Fruit fly (Drosophila melanogaster) ovary, adult (tissue): ENCODE measurements around the gene BNIP3.
"Not testable (repeated sequence)": the region's sequence is repeated elsewhere in the genome, so short reads cannot be mapped to it uniquely, and the experiment has no call there.

Experiments
- CG17801 ChIP-seq: fragments of 200-800 bp; optimal IDR thresholded peaks from 2 replicates; lab custom pipeline; 2019; ENCODE audit warnings: missing biosample characterization, mild to moderate bottlenecking, missing genetic modification characterization, moderate library complexity; ENCODE audit not compliant: partially characterized antibody

BNIP3 gene

DNA sequence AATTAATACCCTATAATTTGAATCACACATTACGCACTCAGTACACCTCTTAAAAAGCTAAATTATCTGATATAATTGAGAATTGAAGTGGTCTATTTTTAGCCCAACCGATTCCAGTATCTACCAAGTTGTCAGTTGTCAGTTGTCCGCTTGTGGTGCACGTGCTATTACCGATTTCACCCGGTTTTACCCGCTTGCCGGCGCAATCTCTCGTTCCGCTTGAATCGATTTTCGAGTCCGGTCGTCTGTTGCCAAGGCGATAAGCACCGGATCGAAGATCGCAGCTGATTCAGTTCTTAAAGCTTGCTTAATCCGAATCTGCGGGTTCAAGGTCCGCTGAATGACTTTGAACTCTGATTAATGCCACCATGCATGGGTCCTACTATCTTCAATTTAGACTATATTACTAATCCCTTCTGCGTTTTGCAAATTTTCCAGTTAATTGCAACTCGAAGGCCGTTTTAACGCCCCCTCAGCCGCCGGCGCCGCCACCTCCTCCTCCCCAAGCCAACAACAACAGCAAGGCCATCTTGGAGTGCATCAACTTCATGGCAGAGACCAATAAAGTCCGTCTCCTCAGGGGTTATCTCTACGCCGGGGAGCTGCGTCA is 7.6 kb downstream of the BNIP3 start:
- TF ChIP-seq CG17801 (GFP tag; lab: Kevin White, UChicago), result no peak

- TF ChIP-seq CG17801 (GFP tag; lab: Kevin White, UChicago), result peak; percentile 72
These were observed 9.9 kb downstream of the BNIP3 start for dm6 chr3L:20509121-20509934.

- peak; percentile 85 for TF ChIP-seq CG17801 (GFP tag; lab: Kevin White, UChicago)
These were observed 11.0 kb downstream of the BNIP3 start for dm6 chr3L:20508136-20508635.

DNA sequence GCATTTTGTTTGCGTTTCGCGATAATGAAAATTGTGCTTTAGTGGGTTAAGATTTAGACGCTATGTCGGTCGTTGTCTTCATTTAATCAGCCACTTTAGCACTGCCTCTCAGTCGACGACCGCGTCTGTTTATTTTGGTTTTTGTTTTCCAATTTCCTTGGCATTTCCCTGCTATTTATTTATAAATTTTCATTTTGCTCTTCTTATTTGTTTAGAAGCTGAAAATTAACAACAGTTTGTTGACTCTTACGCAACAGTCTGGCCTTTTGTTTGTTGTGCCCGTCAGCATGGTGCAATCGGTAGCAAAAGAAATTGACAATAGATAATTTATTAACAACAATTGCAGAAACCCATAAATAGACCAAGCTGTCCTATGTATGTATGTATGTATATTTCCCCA is 11.6 kb downstream of the BNIP3 start:
- TF ChIP-seq CG17801 (GFP tag; lab: Kevin White, UChicago), result no peak

DNA sequence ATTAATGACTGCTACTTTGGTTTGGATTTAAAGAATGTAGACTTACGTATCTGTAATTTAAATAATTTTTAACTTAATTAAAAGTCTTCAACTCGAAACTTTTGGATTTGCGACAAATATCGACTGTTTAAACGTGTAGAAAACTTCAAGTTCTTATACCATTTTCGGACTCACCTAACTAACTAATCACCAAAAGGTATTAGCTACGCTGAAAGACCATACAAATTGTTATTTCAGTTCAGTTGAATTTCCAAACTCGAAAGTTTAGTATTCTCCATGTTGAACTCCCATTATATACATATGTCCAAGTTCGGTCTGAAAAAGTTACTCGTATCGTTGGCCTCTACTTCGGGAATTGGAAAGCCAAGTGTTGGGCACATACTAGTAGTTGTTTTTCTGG is 13.5 kb downstream of the BNIP3 start, which contains the start of gene CG5078:
Gene CG5078, plus strand, starts transcription at position 301 of the 400 bp plus-strand sequence.
- TF ChIP-seq CG17801 (GFP tag; lab: Kevin White, UChicago), result no peak

- TF ChIP-seq CG17801 (GFP tag; lab: Kevin White, UChicago), result not testable (repeated sequence)
These were observed 15.3 kb downstream of the BNIP3 start, which contains the start of gene CG17637 for dm6 chr3L:20503886-20504285. Gene CG17637 (plus strand): TSS chr3L:20504186.

dm6 chr3L:20503256-20503655 is 15.9 kb downstream of the BNIP3 start:
- no peak for TF ChIP-seq CG17801 (GFP tag; lab: Kevin White, UChicago)

dm6 chr3L:20499536-20499935 is 19.7 kb downstream of the BNIP3 start, which contains the start of gene CG18281:
Gene CG18281 (plus strand): TSS chr3L:20499836.
- not testable (repeated sequence) for TF ChIP-seq CG17801 (GFP tag; lab: Kevin White, UChicago)

- no peak for TF ChIP-seq CG17801 (GFP tag; lab: Kevin White, UChicago)
These were observed 21.0 kb downstream of the BNIP3 start for dm6 chr3L:20498204-20498603.

dm6 chr3L:20497124-20497996 is 21.8 kb downstream of the BNIP3 start, which contains the start of gene CG32425:
Gene CG32425 (plus strand): TSS chr3L:20497323.
- TF ChIP-seq CG17801 (GFP tag; lab: Kevin White, UChicago), result no peak

DNA sequence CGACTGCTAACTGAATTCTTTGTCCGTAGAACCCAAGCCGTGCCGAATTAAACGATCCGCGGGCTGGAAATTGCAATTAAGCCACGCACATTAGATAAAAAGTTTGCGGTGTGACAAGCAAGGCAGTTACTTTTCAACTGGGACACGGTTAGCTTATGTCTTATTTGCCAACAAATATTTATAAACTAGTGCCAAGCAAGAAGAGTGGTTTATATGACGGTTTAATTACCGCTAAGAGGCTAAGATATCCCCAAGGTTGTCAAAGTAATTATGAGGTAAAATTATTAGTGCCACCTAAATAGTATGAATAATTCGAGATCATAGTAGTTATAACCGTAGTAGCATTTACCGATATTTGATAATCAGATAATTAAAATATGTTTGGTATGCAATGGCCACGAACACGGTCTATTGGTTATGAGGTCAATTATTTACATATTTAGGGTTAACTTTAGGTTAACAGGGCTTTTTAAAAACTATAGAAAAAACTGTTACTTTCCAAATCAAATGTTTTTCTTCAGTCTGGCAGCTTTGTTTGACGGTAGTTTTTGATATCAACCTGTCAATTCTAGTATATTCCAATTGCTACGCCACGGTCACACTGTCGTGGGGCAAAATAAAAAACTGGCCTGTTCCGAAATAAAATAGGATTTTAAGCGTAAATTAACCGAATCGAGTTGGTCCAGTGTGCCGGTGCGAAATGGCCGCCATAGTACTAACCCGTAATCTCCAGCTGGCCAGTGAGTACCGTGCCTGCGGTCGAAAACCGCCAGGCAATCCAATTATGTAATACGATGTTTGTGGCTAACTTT is 24.2 kb downstream of the BNIP3 start, which contains the start of gene ZnT77C:
Gene ZnT77C, minus strand, starts transcription at position 142 of the 812 bp plus-strand sequence.
- no peak for TF ChIP-seq CG17801 (GFP tag; lab: Kevin White, UChicago)

dm6 chr3L:20494262-20494601 is 25.0 kb downstream of the BNIP3 start:
- TF ChIP-seq CG17801 (GFP tag; lab: Kevin White, UChicago), result no peak

DNA sequence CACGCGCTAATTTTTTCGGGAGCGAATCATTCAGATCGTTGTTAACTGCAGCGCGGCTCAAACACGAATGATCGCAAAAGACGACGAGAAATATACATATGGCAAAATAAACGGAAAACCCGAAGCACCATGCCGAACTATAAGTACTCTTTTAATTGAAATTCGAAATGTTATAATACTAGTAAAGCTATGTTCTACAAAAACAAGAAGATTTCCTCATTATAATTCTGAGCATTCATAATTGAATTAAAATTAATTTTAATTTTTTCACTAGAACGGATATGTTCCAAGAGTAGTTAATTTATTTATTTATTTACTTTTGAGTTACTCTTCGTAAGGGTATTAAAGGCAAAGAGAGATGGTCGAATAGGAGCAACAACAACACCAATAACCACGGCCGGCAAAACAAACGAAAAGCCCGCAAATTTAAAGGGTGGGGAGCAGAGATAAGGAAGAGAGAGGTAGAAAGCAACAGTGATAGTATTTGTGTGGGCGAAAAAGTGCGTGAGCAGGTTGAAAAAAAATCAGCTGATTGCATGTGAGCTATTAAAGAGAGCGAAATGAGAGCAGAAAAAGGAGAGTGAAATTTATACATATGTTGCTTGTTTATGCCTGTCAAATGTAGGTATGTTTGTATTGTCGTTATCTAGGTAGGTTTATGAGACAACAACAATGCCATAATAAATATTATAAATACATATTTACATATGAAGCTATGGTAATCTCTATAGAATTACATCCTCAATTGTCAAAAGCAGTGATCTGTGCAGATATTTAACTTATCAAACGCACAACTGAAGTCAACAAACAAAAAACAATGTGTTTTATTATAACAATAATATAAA is 25.6 kb downstream of the BNIP3 start:
- TF ChIP-seq CG17801 (GFP tag; lab: Kevin White, UChicago), result peak; percentile 95
